Worm (Caenorhabditis elegans) whole organism, midembryonic: ENCODE measurements around the gene elo-1.

Source experiments
- T22C8.4 ChIP-seq: fragments of 200-800 bp; sonication (Bioruptor generic); IDR thresholded peaks from 2 replicates; pipeline ENCODE4 v1.3.6; 2022; ENCODE audit warnings: missing genetic modification characterization, missing compliant biosample characterization
- flt-1 ChIP-seq: fragments of 200-800 bp; sonication (Bioruptor generic); IDR thresholded peaks from 2 replicates; pipeline ENCODE4 v1.3.6; 2022; ENCODE audit warnings: missing genetic modification characterization, missing compliant biosample characterization
- klf-2 ChIP-seq: fragments of 200-800 bp; sonication (Bioruptor generic); conservative IDR thresholded peaks from 2 replicates; pipeline ENCODE4 v1.3.6; 2022; ENCODE audit warnings: missing genetic modification reagents, missing genetic modification characterization, missing compliant biosample characterization
- med-1 ChIP-seq: sonication (generic microtip); optimal IDR thresholded peaks from 2 replicates; lab custom pipeline; 2017; ENCODE audit warnings: missing genetic modification characterization, mild to moderate bottlenecking, missing compliant biosample characterization, antibody characterized with exemption, missing genetic modification reagents; ENCODE audit not compliant: insufficient read depth
- ztf-23 ChIP-seq: fragments of 200-800 bp; sonication (Bioruptor generic); IDR thresholded peaks from 2 replicates; pipeline ENCODE4 v1.3.6; 2022; ENCODE audit warnings: missing genetic modification reagents, missing genetic modification characterization, missing compliant biosample characterization

Gene elo-1

ce11 chrIV:9566505-9566904 is 40.3 kb downstream of the elo-1 start, which contains the start of gene lron-14:
TSS of gene lron-14 (minus strand) at chrIV:9566605.
- TF ChIP-seq ztf-23 = no peak
- TF ChIP-seq med-1 (GFP tag; lab: Kevin White, UChicago) = no peak
- TF ChIP-seq klf-2 (GFP tag; lab: Robert Waterston, UW) = no peak
- no peak for TF ChIP-seq flt-1 (GFP tag; lab: Robert Waterston, UW)
- TF ChIP-seq T22C8.4 (GFP tag; lab: Robert Waterston, UW) = no peak
